Worm (Caenorhabditis elegans): Measurements from ENCODE around the gene str-249.

DNA sequence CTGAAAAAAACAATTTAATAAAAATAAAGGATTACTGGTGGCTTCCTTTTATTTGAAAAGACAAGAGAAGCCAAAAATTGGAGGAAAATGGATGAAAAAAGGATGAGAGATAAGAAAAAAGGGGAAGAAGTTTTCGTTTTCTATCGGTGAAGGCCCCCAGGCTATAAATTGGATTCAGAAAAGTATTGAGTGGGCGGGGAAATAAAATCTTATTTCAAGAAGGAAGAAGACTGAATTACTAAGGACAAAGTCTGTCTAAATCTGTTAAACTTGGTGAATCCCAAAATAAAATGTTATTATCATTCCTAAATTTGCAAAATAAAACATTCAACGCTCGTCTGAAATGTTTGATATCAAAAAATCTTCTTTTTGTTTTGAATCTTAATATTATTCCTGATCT is 35.4 kb upstream of the str-249 start:
- TF ChIP-seq W03F9.2 (tag; optimal IDR thresholded peaks at IDR 0.05) (no peak), him-1 (tag; optimal IDR thresholded peaks at IDR 0.05) (no peak), dao-5 (tag; optimal IDR thresholded peaks at IDR 0.05) (no peak)

All from whole organism, L4/young adult.